Fruit fly (Drosophila melanogaster): ENCODE results near the gene CG31106.

Gene CG31106

dm6 chr3R:25168259-25168972 is 47.7 kb upstream of the CG31106 start (continued):
- TF ChIP-seq pho (GFP tag; optimal IDR thresholded peaks at IDR 0.05) (peak; percentile 7), ato (GFP tag; IDR thresholded peaks at IDR 0.05; ENCODE audit: partially characterized antibody) (no peak), CG8478 (optimal IDR thresholded peaks at IDR 0.05) (no peak), Bdp1 (GFP tag; optimal IDR thresholded peaks at IDR 0.05) (no peak), CG14050 (GFP tag; IDR thresholded peaks at IDR 0.05) (no peak), Trl (optimal IDR thresholded peaks at IDR 0.05) (no peak), Trl (GFP tag; optimal IDR thresholded peaks at IDR 0.05) (no peak), unc-4 (GFP tag; IDR thresholded peaks at IDR 0.05; ENCODE audit: partially characterized antibody) (no peak), CG2678 (tag; optimal IDR thresholded peaks at IDR 0.05) (peak; percentile 82), CG11695 (GFP tag; IDR thresholded peaks at IDR 0.05) (0 out of 3 replicates have a peak, but pooled peaks have one; percentile 39), CG12104 (GFP tag; optimal IDR thresholded peaks at IDR 0.05) (no peak), CG15269 (tag; optimal IDR thresholded peaks at IDR 0.05) (peak; percentile 52), CG32532 (GFP tag; IDR thresholded peaks at IDR 0.05) (peak; percentile 13; the same call in 1 of the 2 replicates), dmrt11E (tag; optimal IDR thresholded peaks at IDR 0.05) (peak; percentile 36), CG18764 (GFP tag; optimal IDR thresholded peaks at IDR 0.05) (no peak), corto (GFP tag; optimal IDR thresholded peaks at IDR 0.05) (no peak), CG16779 (GFP tag; IDR thresholded peaks at IDR 0.05) (no peak), ems (GFP tag; optimal IDR thresholded peaks at IDR 0.05) (no peak), lab (GFP tag; optimal IDR thresholded peaks at IDR 0.05) (peak; percentile 38), pan (optimal IDR thresholded peaks at IDR 0.05) (no peak), pan (GFP tag; optimal IDR thresholded peaks at IDR 0.05 in 1 of 2, IDR thresholded peaks at IDR 0.05 in 1 of 2) (no peak), Atf6 (GFP tag; IDR thresholded peaks at IDR 0.05) (0 out of 2 replicates have a peak, but pooled peaks have one; percentile 28), crol (GFP tag; IDR thresholded peaks at IDR 0.05) (0 out of 2 replicates have a peak, but pooled peaks have one; percentile 1), CG34376 (GFP tag; optimal IDR thresholded peaks at IDR 0.05) (peak; percentile 41), sna (GFP tag; IDR thresholded peaks at IDR 0.05; ENCODE audit: partially characterized antibody) (no peak), stc (GFP tag; IDR thresholded peaks at IDR 0.05) (0 out of 2 replicates have a peak, but pooled peaks have one; percentile 20), Bgb (GFP tag; IDR thresholded peaks at IDR 0.05; ENCODE audit: partially characterized antibody) (no peak), Hr78 (GFP tag; optimal IDR thresholded peaks at IDR 0.05) (no peak), CG2875 (GFP tag; optimal IDR thresholded peaks at IDR 0.05) (no peak), Hsf (GFP tag; optimal IDR thresholded peaks at IDR 0.05) (peak; percentile 31), oc (tag; optimal IDR thresholded peaks at IDR 0.05) (no peak), fd102C (GFP tag; optimal IDR thresholded peaks at IDR 0.05) (no peak), CG7372 (GFP tag; IDR thresholded peaks at IDR 0.05) (no peak), CG6175 (GFP tag; IDR thresholded peaks at IDR 0.05) (no peak), TFAM (GFP tag; optimal IDR thresholded peaks at IDR 0.05) (no peak), sug (tag; optimal IDR thresholded peaks at IDR 0.05) (peak; percentile 23), nom (GFP tag; optimal IDR thresholded peaks at IDR 0.05) (no peak), sob (GFP tag; IDR thresholded peaks at IDR 0.05) (peak; percentile 25; the same call in 1 of the 2 replicates), CG1233 (GFP tag; optimal IDR thresholded peaks at IDR 0.05) (peak; percentile 19), CG32767 (GFP tag; IDR thresholded peaks at IDR 0.05) (no peak), Oaz (GFP tag; IDR thresholded peaks at IDR 0.05) (no peak), Dip3 (GFP tag; optimal IDR thresholded peaks at IDR 0.05) (peak; percentile 32), H15 (GFP tag; IDR thresholded peaks at IDR 0.05) (no peak), mam (GFP tag; optimal IDR thresholded peaks at IDR 0.05) (peak; percentile 14), CG10366 (GFP tag; IDR thresholded peaks at IDR 0.05) (0 out of 2 replicates have a peak, but pooled peaks have one; percentile 16), dpn (GFP tag; optimal IDR thresholded peaks at IDR 0.05) (peak; percentile 12 to 19), CG2120 (GFP tag; optimal IDR thresholded peaks at IDR 0.05) (peak; percentile 56), C15 (GFP tag; IDR thresholded peaks at IDR 0.05) (no peak), otp (GFP tag; IDR thresholded peaks at IDR 0.05) (no peak), CG12659 (GFP tag; optimal IDR thresholded peaks at IDR 0.05) (peak; percentile 19)

Data from whole organism, embryonic.